Worm (Caenorhabditis elegans) whole organism, L4 larva: ENCODE data around the gene thn-2.

Experiments
- F37D6.2 ChIP-seq: sonication (generic microtip); optimal IDR thresholded peaks from 2 replicates; lab custom pipeline; 2016; ENCODE audit warnings: mild to moderate bottlenecking, missing genetic modification characterization, missing compliant biosample characterization
- T26A8.4 ChIP-seq: fragments of 200-800 bp; sonication (Bioruptor generic); IDR thresholded peaks from 2 replicates; pipeline ENCODE4 v1.3.6; 2022; ENCODE audit warnings: missing genetic modification characterization, missing compliant biosample characterization
- Y105C5A.15 ChIP-seq: fragments of 200-800 bp; sonication (Bioruptor generic); IDR thresholded peaks from 2 replicates; pipeline ENCODE4 v1.3.6; 2022; ENCODE audit warnings: missing genetic modification characterization, missing compliant biosample characterization
- Y48G9A.11 ChIP-seq: fragments of 200-800 bp; sonication (Bioruptor generic); IDR thresholded peaks from 2 replicates; pipeline ENCODE4 v1.3.6; 2022; ENCODE audit warnings: missing genetic modification reagents, missing genetic modification characterization, missing compliant biosample characterization
- Y5F2A.4 ChIP-seq: fragments of 200-800 bp; sonication (Bioruptor generic); optimal IDR thresholded peaks from 2 replicates; lab custom pipeline; 2018; ENCODE audit warnings: mild to moderate bottlenecking, missing genetic modification characterization, missing compliant biosample characterization
- ZK546.5 ChIP-seq, 2 experiments: sonication (generic microtip); optimal IDR thresholded peaks; 2 replicates each; lab custom pipeline; 2017; ENCODE audit warnings: missing biosample characterization in 2 of 2, missing genetic modification characterization in 2 of 2
- arid-1 ChIP-seq: fragments of 200-800 bp; sonication (Bioruptor generic); conservative IDR thresholded peaks from 2 replicates; pipeline ENCODE4 v1.3.6; 2022; ENCODE audit warnings: missing genetic modification reagents, missing genetic modification characterization, missing compliant biosample characterization
- ceh-20 ChIP-seq: fragments of 200-800 bp; sonication (Bioruptor generic); IDR thresholded peaks from 2 replicates; pipeline ENCODE4 v1.3.6; 2022; ENCODE audit warnings: missing genetic modification reagents, missing genetic modification characterization, missing compliant biosample characterization
- ceh-28 ChIP-seq: fragments of 150-350 bp; optimal IDR thresholded peaks from 2 replicates; lab custom pipeline; 2014; ENCODE audit warnings: missing biosample characterization, missing genetic modification reagents, missing genetic modification characterization
- ceh-32 ChIP-seq: sonication (generic microtip); optimal IDR thresholded peaks from 2 replicates; lab custom pipeline; 2016; ENCODE audit warnings: mild to moderate bottlenecking, missing genetic modification characterization, missing compliant biosample characterization; ENCODE audit not compliant: poor library complexity
- ceh-62 ChIP-seq: sonication (generic microtip); optimal IDR thresholded peaks from 2 replicates; lab custom pipeline; 2017; ENCODE audit warnings: missing biosample characterization, missing genetic modification characterization
- cey-2 ChIP-seq: sonication (generic microtip); optimal IDR thresholded peaks from 3 replicates; lab custom pipeline; 2017; ENCODE audit warnings: missing genetic modification characterization, mild to moderate bottlenecking, missing compliant biosample characterization, antibody characterized with exemption, borderline replicate concordance; ENCODE audit not compliant: insufficient read depth
- daf-12 ChIP-seq: fragments of 150-350 bp; optimal IDR thresholded peaks from 2 replicates; lab custom pipeline; 2014; ENCODE audit warnings: missing biosample characterization, missing genetic modification reagents, missing genetic modification characterization
- daf-16 ChIP-seq, 3 experiments: sonication (generic microtip); optimal IDR thresholded peaks; 2 replicates each; lab custom pipeline; 2016 to 2017; ENCODE audit warnings: missing genetic modification characterization in 3 of 3, missing genetic modification reagents in 3 of 3, mild to moderate bottlenecking in 2 of 3, missing compliant biosample characterization in 2 of 3, missing biosample characterization in 1 of 3, moderate library complexity in 1 of 3
- dmd-6 ChIP-seq: fragments of 200-800 bp; sonication (Bioruptor generic); IDR thresholded peaks from 2 replicates; pipeline ENCODE4 v1.3.6; 2022; ENCODE audit warnings: missing genetic modification reagents, missing genetic modification characterization, missing compliant biosample characterization
- dpl-1 ChIP-seq: fragments of 150-350 bp; optimal IDR thresholded peaks from 2 replicates; lab custom pipeline; 2014; ENCODE audit warnings: missing biosample characterization, missing genetic modification reagents, missing genetic modification characterization
- duxl-1 ChIP-seq: sonication (generic microtip); optimal IDR thresholded peaks from 2 replicates; lab custom pipeline; 2016; ENCODE audit warnings: mild to moderate bottlenecking, missing genetic modification characterization, moderate library complexity, missing compliant biosample characterization; ENCODE audit not compliant: poor library complexity
- dve-1 ChIP-seq: sonication (generic microtip); optimal IDR thresholded peaks from 2 replicates; lab custom pipeline; 2017; ENCODE audit warnings: antibody characterized with exemption, mild to moderate bottlenecking, missing genetic modification characterization, missing compliant biosample characterization; ENCODE audit not compliant: insufficient read depth
- hlh-11 ChIP-seq: fragments of 200-800 bp; sonication (Bioruptor generic); optimal IDR thresholded peaks from 2 replicates; lab custom pipeline; 2018; ENCODE audit warnings: mild to moderate bottlenecking, missing genetic modification characterization, missing compliant biosample characterization
- jun-1 ChIP-seq: fragments of 150-350 bp; optimal IDR thresholded peaks from 2 replicates; lab custom pipeline; 2014; ENCODE audit warnings: missing biosample characterization, missing genetic modification reagents, missing genetic modification characterization
- lim-7 ChIP-seq: fragments of 200-800 bp; sonication (Bioruptor generic); IDR thresholded peaks from 2 replicates; pipeline ENCODE4 v1.3.6; 2022; ENCODE audit warnings: missing genetic modification characterization, missing compliant biosample characterization
- lin-13 ChIP-seq: fragments of 150-350 bp; optimal IDR thresholded peaks from 2 replicates; lab custom pipeline; 2014; ENCODE audit warnings: missing biosample characterization, missing genetic modification reagents, missing genetic modification characterization
- lin-15B ChIP-seq: fragments of 150-350 bp; sonication (generic microtip); optimal IDR thresholded peaks from 3 replicates; lab custom pipeline; 2014; ENCODE audit warnings: missing biosample characterization, missing genetic modification characterization
- lin-29 ChIP-seq: fragments of 200-800 bp; sonication (Bioruptor generic); IDR thresholded peaks from 2 replicates; pipeline ENCODE4 v1.3.6; 2022; ENCODE audit warnings: missing genetic modification reagents, missing genetic modification characterization, missing compliant biosample characterization
- lin-38 ChIP-seq: fragments of 200-800 bp; sonication (Bioruptor generic); IDR thresholded peaks from 2 replicates; pipeline ENCODE4 v1.3.6; 2022; ENCODE audit warnings: missing genetic modification reagents, missing genetic modification characterization, missing compliant biosample characterization
- lsy-2 ChIP-seq, 2 experiments: fragments of 150-350 bp in 1 of 2; sonication (generic microtip) in 1 of 2; optimal IDR thresholded peaks; 2 replicates each; lab custom pipeline; 2014 to 2017; ENCODE audit warnings: missing biosample characterization in 2 of 2, missing genetic modification characterization in 2 of 2
- madf-5 ChIP-seq, 2 experiments: fragments of 200-800 bp; sonication (Bioruptor generic); IDR thresholded peaks; 2 replicates each; pipeline ENCODE4 v1.3.6; 2022; ENCODE audit warnings: missing compliant biosample characterization in 2 of 2, missing genetic modification characterization in 2 of 2
- mdl-1 ChIP-seq, 2 experiments: fragments of 150-350 bp in 1 of 2; sonication (generic microtip) in 1 of 2; optimal IDR thresholded peaks; 2 replicates each; lab custom pipeline; 2014 to 2017; ENCODE audit warnings: missing biosample characterization in 2 of 2, missing genetic modification characterization in 2 of 2
- mxl-3 ChIP-seq: fragments of 200-800 bp; sonication (Bioruptor generic); optimal IDR thresholded peaks from 2 replicates; lab custom pipeline; 2018; ENCODE audit warnings: mild to moderate bottlenecking, missing genetic modification characterization, missing compliant biosample characterization
- nhr-102 ChIP-seq: sonication (generic microtip); optimal IDR thresholded peaks from 2 replicates; lab custom pipeline; 2016; ENCODE audit warnings: mild to moderate bottlenecking, missing genetic modification characterization, moderate library complexity, missing compliant biosample characterization
- nhr-25 ChIP-seq: sonication (generic microtip); optimal IDR thresholded peaks from 2 replicates; lab custom pipeline; 2017; ENCODE audit warnings: missing genetic modification characterization, mild to moderate bottlenecking, missing compliant biosample characterization, antibody characterized with exemption, moderate library complexity, borderline replicate concordance; ENCODE audit not compliant: insufficient read depth
- nhr-41 ChIP-seq: fragments of 200-800 bp; sonication (Bioruptor generic); IDR thresholded peaks from 2 replicates; pipeline ENCODE4 v1.3.6; 2022; ENCODE audit warnings: missing genetic modification reagents, missing genetic modification characterization, missing compliant biosample characterization
- nhr-48 ChIP-seq: sonication (generic microtip); optimal IDR thresholded peaks from 2 replicates; lab custom pipeline; 2016; ENCODE audit warnings: mild to moderate bottlenecking, missing genetic modification characterization, missing compliant biosample characterization
- nhr-77 ChIP-seq: fragments of 150-350 bp; optimal IDR thresholded peaks from 2 replicates; lab custom pipeline; 2014; ENCODE audit warnings: missing biosample characterization, missing genetic modification characterization
- rbr-2 ChIP-seq: sonication (generic microtip); optimal IDR thresholded peaks from 2 replicates; lab custom pipeline; 2016; ENCODE audit warnings: missing genotype, missing genetic modification characterization, missing compliant biosample characterization
- sdz-12 ChIP-seq: fragments of 200-800 bp; sonication (Bioruptor generic); optimal IDR thresholded peaks from 2 replicates; lab custom pipeline; 2018; ENCODE audit warnings: mild to moderate bottlenecking, missing genetic modification characterization, missing compliant biosample characterization
- spr-1 ChIP-seq: sonication (generic microtip); optimal IDR thresholded peaks from 2 replicates; lab custom pipeline; 2016; ENCODE audit warnings: mild to moderate bottlenecking, missing genetic modification characterization, missing compliant biosample characterization
- tra-1 ChIP-seq: fragments of 200-800 bp; sonication (Bioruptor generic); IDR thresholded peaks from 2 replicates; pipeline ENCODE4 v1.3.6; 2022; ENCODE audit warnings: missing genetic modification reagents, missing genetic modification characterization, missing compliant biosample characterization
- unc-39 ChIP-seq: sonication (generic microtip); optimal IDR thresholded peaks from 2 replicates; lab custom pipeline; 2017; ENCODE audit warnings: missing biosample characterization, missing genetic modification characterization
- unc-62 ChIP-seq, 3 experiments: fragments of 150-350 bp in 1 of 3; sonication (generic microtip); optimal IDR thresholded peaks in 2 of 3; peaks in 1 of 3; 1 replicate in 1 of 3; 2 replicates in 2 of 3; lab custom pipeline; 2014 to 2017; ENCODE audit warnings: missing biosample characterization in 3 of 3, missing genetic modification characterization in 3 of 3, missing genetic modification reagents in 3 of 3, missing genotype in 1 of 3
- vab-7 ChIP-seq: fragments of 200-800 bp; sonication (Bioruptor generic); IDR thresholded peaks from 2 replicates; pipeline ENCODE4 v1.3.6; 2022; ENCODE audit warnings: missing genetic modification reagents, missing genetic modification characterization, missing compliant biosample characterization
- zfp-3 ChIP-seq: fragments of 200-800 bp; sonication (Bioruptor generic); conservative IDR thresholded peaks from 2 replicates; pipeline ENCODE4 v1.3.6; 2022; ENCODE audit warnings: missing genetic modification reagents, missing genetic modification characterization, missing compliant biosample characterization
- zip-11 ChIP-seq: fragments of 200-800 bp; sonication (Bioruptor generic); IDR thresholded peaks from 2 replicates; pipeline ENCODE4 v1.3.6; 2022; ENCODE audit warnings: missing genetic modification characterization, missing compliant biosample characterization
- ztf-11 ChIP-seq: fragments of 150-350 bp; optimal IDR thresholded peaks from 2 replicates; lab custom pipeline; 2014; ENCODE audit warnings: missing biosample characterization, missing genetic modification characterization
- ztf-7 ChIP-seq: fragments of 150-350 bp; optimal IDR thresholded peaks from 2 replicates; lab custom pipeline; 2014; ENCODE audit warnings: missing biosample characterization, missing genetic modification characterization

thn-2 gene

DNA sequence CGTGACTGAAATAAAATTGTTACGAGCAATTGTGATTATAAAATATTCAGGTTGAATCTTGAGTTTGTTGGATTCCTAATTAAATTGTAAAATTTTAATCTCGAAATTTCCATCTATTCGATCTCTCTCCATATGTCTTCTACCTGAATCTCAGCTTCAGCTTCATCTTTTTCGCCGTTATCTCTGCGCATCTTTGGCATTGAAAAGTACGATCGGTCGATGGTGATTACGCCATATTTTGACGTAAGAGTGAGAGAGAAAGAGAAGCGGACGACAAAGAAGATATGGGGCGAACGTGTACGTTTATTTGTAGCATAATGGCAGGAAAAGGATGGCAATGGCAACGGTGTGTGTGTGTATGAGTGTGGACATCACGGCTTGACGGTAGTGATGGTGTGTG lies 16.4 kb upstream of the thn-2 start:
- no peak for TF ChIP-seq daf-16 (GFP tag; optimal IDR thresholded peaks at IDR 0.05; lab: Kevin White, UChicago)
- no peak for TF ChIP-seq daf-16 (tag; optimal IDR thresholded peaks at IDR 0.05; lab: Kevin White, UChicago)
- no peak for TF ChIP-seq Y48G9A.11 (GFP tag; lab: Robert Waterston, UW)
- no peak for TF ChIP-seq lim-7 (GFP tag; lab: Robert Waterston, UW)
- no peak for TF ChIP-seq sdz-12 (GFP tag; lab: Kevin White, UChicago)
- peak; percentile 46 for TF ChIP-seq hlh-11 (tag; lab: Kevin White, UChicago)
- no peak for TF ChIP-seq mdl-1 (tag; optimal IDR thresholded peaks at IDR 0.05; lab: Kevin White, UChicago)
- no peak for TF ChIP-seq cey-2 (tag; lab: Kevin White, UChicago)
- no peak for TF ChIP-seq Y105C5A.15 (GFP tag; lab: Robert Waterston, UW)
- no peak for TF ChIP-seq lin-29 (GFP tag; lab: Robert Waterston, UW)
- no peak for TF ChIP-seq duxl-1 (tag; lab: Kevin White, UChicago)
- TF ChIP-seq nhr-77 (tag; lab: Kevin White, UChicago) = no peak
- peak; percentile 65 for TF ChIP-seq mxl-3 (GFP tag; lab: Kevin White, UChicago)
- TF ChIP-seq T26A8.4 = peak; percentile 15
- TF ChIP-seq ceh-62 = no peak
- no peak for TF ChIP-seq lin-13
- TF ChIP-seq zip-11 (GFP tag; lab: Robert Waterston, UW) = no peak
- no peak for TF ChIP-seq lin-38
- peak; percentile 13 for TF ChIP-seq nhr-48 (tag; lab: Kevin White, UChicago)

- TF ChIP-seq Y48G9A.11 (GFP tag; lab: Robert Waterston, UW) (0 out of 2 replicates have a peak, but pooled peaks have one; percentile 17), madf-5 (GFP tag; IDR thresholded peaks at IDR 0.05; lab: Robert Waterston, UW) (0 out of 4 replicates have a peak, but pooled peaks of 1 of the 2 experiments have one; percentile 7), lin-38 (peak; percentile 9; the same call in 1 of the 2 replicates), dve-1 (tag; lab: Kevin White, UChicago) (no peak)
Measured at ce11 chrIV:12371340-12371739, 11.6 kb upstream of the thn-2 start.

DNA sequence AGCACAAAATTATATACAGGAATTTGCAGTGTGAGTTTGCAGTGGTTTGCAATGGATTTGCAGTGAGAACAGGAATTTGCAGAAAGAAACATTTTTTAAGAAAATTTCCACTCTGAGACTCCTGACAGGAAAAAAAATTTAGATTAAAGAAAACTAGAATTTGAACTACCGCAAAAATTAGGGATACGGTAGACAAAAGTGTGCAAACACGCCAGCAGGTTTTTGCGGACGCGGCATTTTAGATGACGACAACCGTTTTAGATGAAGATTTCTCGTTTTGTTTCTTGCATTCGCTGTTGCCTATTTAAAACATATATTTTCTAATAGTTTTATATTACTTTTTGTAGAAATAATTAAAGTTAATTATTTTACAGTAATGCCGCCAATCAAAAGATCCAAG lies 11.1 kb upstream of the thn-2 start, which contains the start of gene wdr-46:
TSS of gene wdr-46 (plus strand) at position 375 of the 400 bp plus-strand sequence.
- TF ChIP-seq lsy-2 (tag; optimal IDR thresholded peaks at IDR 0.05; lab: Kevin White, UChicago) = peak; percentile 98 to 100
- peak; percentile 67 for TF ChIP-seq lin-13
- TF ChIP-seq ceh-32 (tag; lab: Kevin White, UChicago) = no peak
- peak; percentile 71 for TF ChIP-seq rbr-2 (tag; lab: Kevin White, UChicago)
- peak; percentile 54 for TF ChIP-seq dmd-6 (GFP tag; lab: Robert Waterston, UW)
- no peak for TF ChIP-seq unc-39
- TF ChIP-seq mdl-1 (tag; optimal IDR thresholded peaks at IDR 0.05; lab: Kevin White, UChicago) = no peak
- TF ChIP-seq F37D6.2 (tag; lab: Kevin White, UChicago) = peak; percentile 47
- peak in 1 of 2 experiments; percentile 76 for TF ChIP-seq ZK546.5 (tag; optimal IDR thresholded peaks at IDR 0.05; lab: Kevin White, UChicago)
- no peak for TF ChIP-seq lin-15B (tag; lab: Kevin White, UChicago)
- peak; percentile 63; the same call in 1 of the 2 replicates for TF ChIP-seq zfp-3 (GFP tag; lab: Robert Waterston, UW)
- peak in 1 of 2 experiments; percentile 89 for TF ChIP-seq unc-62 (GFP tag; optimal IDR thresholded peaks at IDR 0.05 in 1 of 2; lab: Kevin White, UChicago)
- no peak for TF ChIP-seq unc-62 (tag; optimal IDR thresholded peaks at IDR 0.05; lab: Kevin White, UChicago)
- peak; percentile 40 for TF ChIP-seq spr-1 (tag; lab: Kevin White, UChicago)
- no peak for TF ChIP-seq nhr-41 (GFP tag; lab: Robert Waterston, UW)
- TF ChIP-seq ztf-7 = no peak
- TF ChIP-seq ztf-11 (tag; lab: Kevin White, UChicago) = no peak
- no peak for TF ChIP-seq vab-7 (GFP tag; lab: Robert Waterston, UW)
- TF ChIP-seq daf-12 = no peak
- peak; percentile 86 for TF ChIP-seq arid-1
- peak; percentile 30; the same call in 1 of the 2 replicates for TF ChIP-seq ceh-20 (GFP tag; lab: Robert Waterston, UW)
- peak; percentile 78 for TF ChIP-seq nhr-102 (tag; lab: Kevin White, UChicago)
- TF ChIP-seq nhr-48 (tag; lab: Kevin White, UChicago) = no peak
- 0 out of 2 replicates have a peak, but pooled peaks have one; percentile 9 for TF ChIP-seq tra-1
- TF ChIP-seq jun-1 = peak; percentile 20
- no peak for TF ChIP-seq zip-11 (GFP tag; lab: Robert Waterston, UW)
- TF ChIP-seq Y5F2A.4 (GFP tag; lab: Kevin White, UChicago) = peak; percentile 6
- TF ChIP-seq dpl-1 (GFP tag; lab: Kevin White, UChicago) = peak; percentile 99
- no peak for TF ChIP-seq ceh-62
- peak; percentile 15 for TF ChIP-seq nhr-25
- no peak for TF ChIP-seq ceh-28 (tag; lab: Kevin White, UChicago)
